Fruit fly (Drosophila melanogaster) whole organism, embryonic: Measurements from ENCODE around the gene CG10738.

Experiments used
- C15 ChIP-seq: fragments of 200-800 bp; sonication (Bioruptor generic); IDR thresholded peaks from 3 replicates; pipeline ENCODE4 v1.3.6; 2022; ENCODE audit warnings: missing biosample characterization, missing genetic modification characterization
- CG10147 ChIP-seq: fragments of 200-800 bp; sonication (Bioruptor generic); optimal IDR thresholded peaks from 2 replicates; lab custom pipeline; 2019; ENCODE audit warnings: missing biosample characterization, mild to moderate bottlenecking, missing genetic modification characterization, moderate library complexity
- CG10959 ChIP-seq: fragments of 200-800 bp; sonication (Bioruptor generic); IDR thresholded peaks from 2 replicates; pipeline ENCODE4 v1.3.6; 2022; ENCODE audit warnings: missing biosample characterization, missing genetic modification characterization
- CG16779 ChIP-seq: fragments of 200-800 bp; sonication (Bioruptor generic); IDR thresholded peaks from 2 replicates; pipeline ENCODE4 v1.3.6; 2022; ENCODE audit warnings: missing biosample characterization, missing genetic modification characterization
- CG17829 ChIP-seq: fragments of 200-800 bp; optimal IDR thresholded peaks from 2 replicates; lab custom pipeline; 2019; ENCODE audit warnings: missing biosample characterization, mild to moderate bottlenecking, missing genetic modification characterization, moderate library complexity
- CG18262 ChIP-seq: fragments of 200-800 bp; optimal IDR thresholded peaks from 3 replicates; lab custom pipeline; 2019; ENCODE audit warnings: missing biosample characterization, mild to moderate bottlenecking, missing genetic modification characterization, moderate library complexity
- CG2116 ChIP-seq: fragments of 200-800 bp; sonication (Bioruptor generic); optimal IDR thresholded peaks from 3 replicates; lab custom pipeline; 2018; ENCODE audit warnings: missing biosample characterization, mild to moderate bottlenecking, missing genetic modification characterization
- CG30431 ChIP-seq: fragments of 200-800 bp; sonication (Bioruptor generic); optimal IDR thresholded peaks from 2 replicates; lab custom pipeline; 2017; ENCODE audit warnings: missing biosample characterization, missing genetic modification characterization
- CG32532 ChIP-seq: fragments of 200-800 bp; sonication (Bioruptor generic); IDR thresholded peaks from 2 replicates; pipeline ENCODE4 v1.3.6; 2022; ENCODE audit warnings: missing biosample characterization, missing genetic modification characterization
- CG4360 ChIP-seq: fragments of 200-800 bp; sonication (Bioruptor generic); IDR thresholded peaks from 2 replicates; pipeline ENCODE4 v1.3.6; 2022; ENCODE audit warnings: missing biosample characterization, missing genetic modification characterization
- CG5180 ChIP-seq: fragments of 200-800 bp; sonication (Bioruptor generic); optimal IDR thresholded peaks from 3 replicates; lab custom pipeline; 2017; ENCODE audit warnings: missing biosample characterization, missing genetic modification characterization, mild to moderate bottlenecking, moderate library complexity, missing genetic modification reagents
- CG6254 ChIP-seq: fragments of 200-800 bp; sonication (Bioruptor generic); optimal IDR thresholded peaks from 3 replicates; lab custom pipeline; 2017; ENCODE audit warnings: mild to moderate bottlenecking, missing biosample characterization, missing genetic modification reagents, missing genetic modification characterization
- CG6791 ChIP-seq: fragments of 200-800 bp; sonication (Bioruptor generic); IDR thresholded peaks from 3 replicates; pipeline ENCODE4 v1.3.6; 2022; ENCODE audit warnings: missing biosample characterization, missing genetic modification characterization; ENCODE audit not compliant: partially characterized antibody
- CG8944 ChIP-seq: fragments of 200-800 bp; sonication (Bioruptor generic); optimal IDR thresholded peaks from 3 replicates; lab custom pipeline; 2016; ENCODE audit warnings: missing biosample characterization, missing genetic modification characterization
- Dad ChIP-seq: fragments of 200-800 bp; sonication (Bioruptor generic); optimal IDR thresholded peaks from 3 replicates; lab custom pipeline; 2016; ENCODE audit warnings: missing biosample characterization, missing genetic modification characterization
- Dek ChIP-seq: fragments of 200-800 bp; sonication (Bioruptor generic); optimal IDR thresholded peaks from 3 replicates; lab custom pipeline; 2019; ENCODE audit warnings: missing biosample characterization, mild to moderate bottlenecking, missing genetic modification characterization, moderate library complexity
- Dfd ChIP-seq, 2 experiments: fragments of >200 bp; optimal IDR thresholded peaks; 2 replicates each; lab custom pipeline; 2017; ENCODE audit warnings: missing biosample characterization in 2 of 2, missing genetic modification characterization in 2 of 2
- Dip3 ChIP-seq: fragments of 200-800 bp; sonication (Bioruptor generic); optimal IDR thresholded peaks from 3 replicates; lab custom pipeline; 2016; ENCODE audit warnings: missing biosample characterization, missing genetic modification characterization
- E2f1 ChIP-seq: fragments of 200-800 bp; sonication (Bioruptor generic); IDR thresholded peaks from 2 replicates; pipeline ENCODE4 v1.3.6; 2022; ENCODE audit warnings: missing biosample characterization, missing genetic modification characterization
- Fer3 ChIP-seq: fragments of 200-800 bp; sonication (Bioruptor generic); optimal IDR thresholded peaks from 2 replicates; lab custom pipeline; 2018; ENCODE audit warnings: missing biosample characterization, mild to moderate bottlenecking, missing genetic modification characterization, moderate library complexity
- Gsc ChIP-seq: fragments of 200-800 bp; sonication (Bioruptor generic); IDR thresholded peaks from 2 replicates; pipeline ENCODE4 v1.3.6; 2022; ENCODE audit warnings: missing biosample characterization, missing genetic modification characterization
- HLH4C ChIP-seq: fragments of 200-800 bp; sonication (Bioruptor generic); IDR thresholded peaks from 3 replicates; pipeline ENCODE4 v1.3.6; 2022; ENCODE audit warnings: missing biosample characterization, missing genetic modification characterization; ENCODE audit not compliant: partially characterized antibody
- HLHmδ ChIP-seq: fragments of 200-800 bp; sonication (Bioruptor generic); optimal IDR thresholded peaks from 2 replicates; lab custom pipeline; 2018; ENCODE audit warnings: missing biosample characterization, mild to moderate bottlenecking, missing genetic modification characterization, moderate library complexity
- Hr51 ChIP-seq, 2 experiments: fragments of 200-800 bp; sonication (Bioruptor generic); optimal IDR thresholded peaks; 2 replicates in 1 of 2; 3 replicates in 1 of 2; lab custom pipeline; 2016 to 2018; ENCODE audit warnings: missing biosample characterization in 2 of 2, missing genetic modification characterization in 2 of 2, mild to moderate bottlenecking in 1 of 2, moderate library complexity in 1 of 2
- Max ChIP-seq: fragments of 200-800 bp; sonication (Bioruptor generic); optimal IDR thresholded peaks from 2 replicates; lab custom pipeline; 2016; ENCODE audit warnings: missing biosample characterization, mild to moderate bottlenecking, missing genetic modification characterization
- Sox102F ChIP-seq: fragments of 200-800 bp; sonication (Bioruptor generic); optimal IDR thresholded peaks from 2 replicates; lab custom pipeline; 2018; ENCODE audit warnings: missing biosample characterization, mild to moderate bottlenecking, missing genetic modification characterization, moderate library complexity
- bsh ChIP-seq, 2 experiments: fragments of 200-800 bp; sonication (Bioruptor generic); optimal IDR thresholded peaks; 2 replicates each; lab custom pipeline; 2017 to 2018; ENCODE audit warnings: mild to moderate bottlenecking in 2 of 2, missing biosample characterization in 2 of 2, missing genetic modification characterization in 2 of 2, moderate library complexity in 1 of 2
- btn ChIP-seq: fragments of 200-800 bp; sonication (Bioruptor generic); optimal IDR thresholded peaks from 2 replicates; lab custom pipeline; 2016; ENCODE audit warnings: missing biosample characterization, missing genetic modification characterization
- caup ChIP-seq: fragments of 200-800 bp; sonication (Bioruptor generic); optimal IDR thresholded peaks from 3 replicates; lab custom pipeline; 2017; ENCODE audit warnings: missing biosample characterization, mild to moderate bottlenecking, missing genetic modification characterization, moderate library complexity; ENCODE audit not compliant: severe bottlenecking
- chm ChIP-seq: fragments of 200-800 bp; sonication (Bioruptor generic); IDR thresholded peaks from 2 replicates; pipeline ENCODE4 v1.3.6; 2022; ENCODE audit warnings: missing biosample characterization, missing genetic modification characterization
- crc ChIP-seq: fragments of 200-800 bp; sonication (Bioruptor generic); optimal IDR thresholded peaks from 2 replicates; lab custom pipeline; 2016; ENCODE audit warnings: missing biosample characterization, missing genetic modification characterization
- ind ChIP-seq: fragments of 200-800 bp; sonication (Bioruptor generic); optimal IDR thresholded peaks from 3 replicates; lab custom pipeline; 2016; ENCODE audit warnings: missing biosample characterization, missing genetic modification characterization
- jumu ChIP-seq: fragments of 200-800 bp; sonication (Bioruptor generic); optimal IDR thresholded peaks from 3 replicates; lab custom pipeline; 2016; ENCODE audit warnings: missing biosample characterization, missing genetic modification characterization
- mam ChIP-seq: fragments of 200-800 bp; sonication (Bioruptor generic); optimal IDR thresholded peaks from 3 replicates; lab custom pipeline; 2016; ENCODE audit warnings: missing biosample characterization, missing genetic modification characterization
- mld ChIP-seq: fragments of 200-800 bp; sonication (Bioruptor generic); IDR thresholded peaks from 3 replicates; pipeline ENCODE4 v1.3.6; 2022; ENCODE audit warnings: missing biosample characterization, missing genetic modification characterization; ENCODE audit not compliant: partially characterized antibody
- nom ChIP-seq: fragments of 200-800 bp; sonication (Bioruptor generic); optimal IDR thresholded peaks from 2 replicates; lab custom pipeline; 2017; ENCODE audit warnings: missing biosample characterization, missing genetic modification characterization, mild to moderate bottlenecking, moderate library complexity, missing genetic modification reagents
- onecut ChIP-seq: fragments of 200-800 bp; sonication (Bioruptor generic); IDR thresholded peaks from 2 replicates; pipeline ENCODE4 v1.3.6; 2022; ENCODE audit warnings: missing biosample characterization, missing genetic modification characterization
- org-1 ChIP-seq: fragments of 200-800 bp; sonication (Bioruptor generic); optimal IDR thresholded peaks from 2 replicates; lab custom pipeline; 2017; ENCODE audit warnings: missing biosample characterization, missing genetic modification characterization
- prd ChIP-seq, 3 experiments: fragments of >200 bp in 2 of 3; fragments of 200-800 bp in 1 of 3; sonication (Bioruptor generic) in 1 of 3; optimal IDR thresholded peaks in 2 of 3; IDR thresholded peaks in 1 of 3; 2 replicates in 2 of 3; 3 replicates in 1 of 3; pipeline versions ENCODE4 v1.3.6 to Lab custom; 2017 to 2022; ENCODE audit warnings: missing biosample characterization in 1 of 3, missing genetic modification characterization in 1 of 3
- pzg ChIP-seq: fragments of 200-800 bp; sonication (Bioruptor generic); optimal IDR thresholded peaks from 3 replicates; lab custom pipeline; 2018; ENCODE audit warnings: missing biosample characterization, mild to moderate bottlenecking, missing genetic modification characterization, moderate library complexity
- rib ChIP-seq: fragments of 200-800 bp; sonication (Bioruptor generic); IDR thresholded peaks from 2 replicates; pipeline ENCODE4 v1.3.6; 2022; ENCODE audit warnings: missing biosample characterization, missing genetic modification characterization
- run ChIP-seq: fragments of 200-800 bp; sonication (Bioruptor generic); optimal IDR thresholded peaks from 3 replicates; lab custom pipeline; 2018; ENCODE audit warnings: missing biosample characterization, mild to moderate bottlenecking, missing genetic modification characterization
- sens ChIP-seq: fragments of 200-800 bp; sonication (Bioruptor generic); peaks from one replicate; lab custom pipeline; 2016; ENCODE audit warnings: missing biosample characterization, missing genetic modification characterization
- sima ChIP-seq: fragments of 200-800 bp; sonication (Bioruptor generic); optimal IDR thresholded peaks from 2 replicates; lab custom pipeline; 2016; ENCODE audit warnings: missing biosample characterization, missing genetic modification characterization
- sqz ChIP-seq: fragments of 200-800 bp; sonication (Bioruptor generic); optimal IDR thresholded peaks from 3 replicates; lab custom pipeline; 2018; ENCODE audit warnings: missing biosample characterization, mild to moderate bottlenecking, missing genetic modification characterization
- sug ChIP-seq: fragments of 200-800 bp; optimal IDR thresholded peaks from 2 replicates; lab custom pipeline; 2019; ENCODE audit warnings: missing biosample characterization, mild to moderate bottlenecking, missing genetic modification characterization, moderate library complexity
- trem ChIP-seq: fragments of 200-800 bp; optimal IDR thresholded peaks from 3 replicates; lab custom pipeline; 2019; ENCODE audit warnings: missing biosample characterization, mild to moderate bottlenecking, missing genetic modification characterization, moderate library complexity
- unc-4 ChIP-seq: fragments of 200-800 bp; sonication (Bioruptor generic); IDR thresholded peaks from 2 replicates; pipeline ENCODE4 v1.3.6; 2022; ENCODE audit warnings: missing biosample characterization, missing genetic modification characterization; ENCODE audit not compliant: partially characterized antibody
- vfl ChIP-seq: fragments of 200-800 bp; sonication (Bioruptor generic); optimal IDR thresholded peaks from 2 replicates; lab custom pipeline; 2016; ENCODE audit warnings: missing biosample characterization, missing genetic modification characterization

Gene CG10738

DNA sequence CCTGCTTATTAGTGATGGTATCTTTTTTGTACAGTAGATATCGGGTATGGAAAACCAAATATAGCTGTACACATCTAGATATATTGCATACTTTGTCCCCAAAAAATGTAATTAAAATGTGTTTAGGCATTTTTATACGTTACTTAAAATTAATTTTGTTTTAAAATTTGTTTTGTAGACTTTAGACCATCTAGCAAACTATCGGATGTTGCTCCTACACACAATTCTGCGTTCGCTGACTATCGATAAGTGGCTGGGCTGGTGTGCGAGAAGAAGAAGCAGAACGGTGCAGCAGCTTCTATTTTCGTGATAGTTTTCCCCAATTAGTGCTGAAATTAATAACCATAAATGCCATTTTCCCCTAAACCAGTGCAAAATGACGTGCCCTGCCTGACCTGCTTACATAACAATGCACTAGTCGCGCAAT lies 62.6 kb downstream of the CG10738 start, which contains the start of the genes Vps36 and Liprin-beta (continued):
- TF ChIP-seq CG6254 (no peak), sens (GFP tag; lab: Kevin White, UChicago) (peak; percentile 98), unc-4 (GFP tag; lab: Robert Waterston, UW) (peak; percentile 96), ind (peak; percentile 94), bsh (GFP tag; optimal IDR thresholded peaks at IDR 0.05; lab: Kevin White, UChicago) (peak in 1 of 2 experiments; percentile 83), jumu (GFP tag; lab: Kevin White, UChicago) (peak; percentile 92), run (tag; lab: Kevin White, UChicago) (peak; percentile 47), org-1 (GFP tag; lab: Kevin White, UChicago) (peak; percentile 5), CG32532 (GFP tag; lab: Robert Waterston, UW) (peak; percentile 90), HLHmδ (no peak), Gsc (peak; percentile 30; the same call in 1 of the 2 replicates), Dfd (GFP tag; optimal IDR thresholded peaks at IDR 0.05; lab: Kevin White, UChicago) (no peak), CG2116 (GFP tag; lab: Kevin White, UChicago) (peak; percentile 93), chm (0 out of 2 replicates have a peak, but pooled peaks have one; percentile 32), prd (optimal IDR thresholded peaks at IDR 0.05; lab: Kevin White, UChicago) (no peak), prd (GFP tag; IDR thresholded peaks at IDR 0.05; lab: Robert Waterston, UW) (peak; percentile 96), CG5180 (GFP tag; lab: Kevin White, UChicago) (no peak), C15 (GFP tag; lab: Robert Waterston, UW) (peak; percentile 76; the same call in 2 of the 3 replicates), pzg (GFP tag; lab: Kevin White, UChicago) (peak; percentile 77), CG30431 (GFP tag; lab: Kevin White, UChicago) (peak; percentile 71), onecut (GFP tag; lab: Robert Waterston, UW) (no peak), vfl (GFP tag; lab: Kevin White, UChicago) (peak; percentile 85), CG6791 (GFP tag; lab: Robert Waterston, UW) (peak; percentile 92), Dip3 (GFP tag; lab: Kevin White, UChicago) (peak; percentile 94), CG10959 (GFP tag; lab: Robert Waterston, UW) (peak; percentile 75), mld (GFP tag; lab: Robert Waterston, UW) (peak; percentile 72; the same call in 1 of the 3 replicates), sug (no peak), Dek (peak; percentile 87), CG16779 (GFP tag; lab: Robert Waterston, UW) (peak; percentile 48; the same call in 1 of the 2 replicates), sqz (no peak), HLH4C (GFP tag; lab: Robert Waterston, UW) (peak; percentile 92), CG18262 (tag; lab: Kevin White, UChicago) (no peak), mam (GFP tag; lab: Kevin White, UChicago) (peak; percentile 97), CG17829 (peak; percentile 91), caup (GFP tag; lab: Kevin White, UChicago) (peak; percentile 71), sima (GFP tag; lab: Kevin White, UChicago) (peak; percentile 12), Hr51 (GFP tag; optimal IDR thresholded peaks at IDR 0.05; lab: Kevin White, UChicago) (peak in 1 of 2 experiments; percentile 90), Max (GFP tag; lab: Kevin White, UChicago) (peak; percentile 93), CG10147 (peak; percentile 76), Dad (GFP tag; lab: Kevin White, UChicago) (peak; percentile 82), Fer3 (peak; percentile 85), nom (GFP tag; lab: Kevin White, UChicago) (no peak), Sox102F (GFP tag; lab: Kevin White, UChicago) (no peak), rib (peak; percentile 54), E2f1 (GFP tag; lab: Robert Waterston, UW) (peak; percentile 85), crc (GFP tag; lab: Kevin White, UChicago) (peak; percentile 79), CG4360 (GFP tag; lab: Robert Waterston, UW) (0 out of 2 replicates have a peak, but pooled peaks have one; percentile 6), CG8944 (peak; percentile 94), btn (GFP tag; lab: Kevin White, UChicago) (peak; percentile 38), trem (tag; lab: Kevin White, UChicago) (peak; percentile 87)
